Fruit fly (Drosophila melanogaster) whole organism, wandering third instar larva: Measurements from ENCODE around the gene CG15435.

Experiments used
- Hnf4 ChIP-seq: fragments of 200-800 bp; sonication (Bioruptor generic); optimal IDR thresholded peaks from 2 replicates; lab custom pipeline; 2016; ENCODE audit warnings: missing biosample characterization, mild to moderate bottlenecking, missing genetic modification characterization
- sv ChIP-seq: fragments of 200-800 bp; sonication (Bioruptor generic); optimal IDR thresholded peaks from 3 replicates; lab custom pipeline; 2016; ENCODE audit warnings: missing biosample characterization, missing genetic modification characterization

- TF ChIP-seq sv (GFP tag; lab: Kevin White, UChicago) (no peak), Hnf4 (GFP tag; lab: Kevin White, UChicago) (no peak)
Measured at dm6 chr2L:4464946-4465345, 5.4 kb downstream of the CG15435 start, which contains the start of gene FIG4.
